Fruit fly (Drosophila melanogaster) whole organism, embryonic: ENCODE results near the gene CG15818.

ENCODE experiments used
- CG10431 ChIP-seq: fragments of 200-800 bp; sonication (Bioruptor generic); optimal IDR thresholded peaks from 3 replicates; lab custom pipeline; 2018; ENCODE audit warnings: missing biosample characterization, mild to moderate bottlenecking, missing genetic modification characterization
- CG10654 ChIP-seq: fragments of 200-800 bp; sonication (Bioruptor generic); optimal IDR thresholded peaks from 2 replicates; lab custom pipeline; 2016; ENCODE audit warnings: missing biosample characterization, missing genetic modification characterization
- CG12155 ChIP-seq: fragments of 200-800 bp; sonication (Bioruptor generic); optimal IDR thresholded peaks from 3 replicates; lab custom pipeline; 2016; ENCODE audit warnings: missing biosample characterization, missing genetic modification characterization
- CG12391 ChIP-seq: fragments of 200-800 bp; sonication (Bioruptor generic); optimal IDR thresholded peaks from 3 replicates; lab custom pipeline; 2018; ENCODE audit warnings: missing biosample characterization, mild to moderate bottlenecking, missing genetic modification characterization, moderate library complexity
- CG13123 ChIP-seq: fragments of 200-800 bp; sonication (Bioruptor generic); optimal IDR thresholded peaks from 2 replicates; lab custom pipeline; 2016; ENCODE audit warnings: missing biosample characterization, missing genetic modification characterization
- CG13424 ChIP-seq: fragments of 200-800 bp; sonication (Bioruptor generic); optimal IDR thresholded peaks from 2 replicates; lab custom pipeline; 2019; ENCODE audit warnings: missing biosample characterization, mild to moderate bottlenecking, missing genetic modification characterization, moderate library complexity
- CG15269 ChIP-seq: fragments of 200-800 bp; sonication (Bioruptor generic); optimal IDR thresholded peaks from 2 replicates; lab custom pipeline; 2018; ENCODE audit warnings: missing biosample characterization, mild to moderate bottlenecking, missing genetic modification characterization, moderate library complexity
- CG17328 ChIP-seq: fragments of 200-800 bp; sonication (Bioruptor generic); IDR thresholded peaks from 2 replicates; pipeline ENCODE4 v1.3.6; 2022; ENCODE audit warnings: missing biosample characterization, missing genetic modification characterization
- CG2120 ChIP-seq: fragments of 200-800 bp; sonication (Bioruptor generic); optimal IDR thresholded peaks from 3 replicates; lab custom pipeline; 2016; ENCODE audit warnings: missing biosample characterization, missing genetic modification characterization
- CG2678 ChIP-seq: fragments of 200-800 bp; sonication (Bioruptor generic); optimal IDR thresholded peaks from 3 replicates; lab custom pipeline; 2019; ENCODE audit warnings: missing biosample characterization, mild to moderate bottlenecking, missing genetic modification characterization, moderate library complexity
- CG30403 ChIP-seq: fragments of 200-800 bp; sonication (Bioruptor generic); optimal IDR thresholded peaks from 3 replicates; lab custom pipeline; 2016; ENCODE audit warnings: missing biosample characterization, missing genetic modification characterization
- CG42726 ChIP-seq: fragments of 200-800 bp; sonication (Bioruptor generic); IDR thresholded peaks from 2 replicates; pipeline ENCODE4 v1.3.6; 2022; ENCODE audit warnings: missing biosample characterization, missing genetic modification characterization; ENCODE audit not compliant: partially characterized antibody
- CG7556 ChIP-seq: fragments of 200-800 bp; sonication (Bioruptor generic); optimal IDR thresholded peaks from 2 replicates; lab custom pipeline; 2017; ENCODE audit warnings: missing biosample characterization, mild to moderate bottlenecking, missing genetic modification characterization
- CG7839 ChIP-seq: fragments of 200-800 bp; sonication (Bioruptor generic); optimal IDR thresholded peaks from 3 replicates; lab custom pipeline; 2018; ENCODE audit warnings: missing biosample characterization, mild to moderate bottlenecking, missing genetic modification characterization, moderate library complexity
- CG7928 ChIP-seq: fragments of 200-800 bp; sonication (Bioruptor generic); optimal IDR thresholded peaks from 2 replicates; lab custom pipeline; 2017; ENCODE audit warnings: missing biosample characterization, mild to moderate bottlenecking, missing genetic modification characterization
- CG8290 ChIP-seq, 3 experiments: fragments of 200-800 bp; sonication (Bioruptor generic); optimal IDR thresholded peaks; 2 replicates each; lab custom pipeline; 2016 to 2019; ENCODE audit warnings: missing biosample characterization in 3 of 3, missing genetic modification characterization in 3 of 3, mild to moderate bottlenecking in 2 of 3, moderate library complexity in 1 of 3
- CG8359 ChIP-seq: fragments of 200-800 bp; sonication (Bioruptor generic); optimal IDR thresholded peaks from 2 replicates; lab custom pipeline; 2017; ENCODE audit warnings: missing biosample characterization, mild to moderate bottlenecking, missing genetic modification characterization, borderline replicate concordance
- CG8478 ChIP-seq: fragments of >200 bp; optimal IDR thresholded peaks from 2 replicates; lab custom pipeline; 2018
- CTCF ChIP-seq: fragments of 200-800 bp; sonication (Bioruptor generic); optimal IDR thresholded peaks from 2 replicates; lab custom pipeline; 2017; ENCODE audit warnings: missing biosample characterization, mild to moderate bottlenecking, missing genetic modification characterization, moderate library complexity
- Dek ChIP-seq: fragments of 200-800 bp; sonication (Bioruptor generic); optimal IDR thresholded peaks from 3 replicates; lab custom pipeline; 2019; ENCODE audit warnings: missing biosample characterization, mild to moderate bottlenecking, missing genetic modification characterization, moderate library complexity
- Ets65A ChIP-seq: fragments of 200-800 bp; sonication (Bioruptor generic); peaks from one replicate; lab custom pipeline; 2016; ENCODE audit warnings: missing biosample characterization, missing genetic modification characterization
- Fer3 ChIP-seq: fragments of 200-800 bp; sonication (Bioruptor generic); optimal IDR thresholded peaks from 2 replicates; lab custom pipeline; 2018; ENCODE audit warnings: missing biosample characterization, mild to moderate bottlenecking, missing genetic modification characterization, moderate library complexity
- HLH3B ChIP-seq: fragments of 200-800 bp; sonication (Bioruptor generic); IDR thresholded peaks from 2 replicates; pipeline ENCODE4 v1.3.6; 2022; ENCODE audit warnings: missing biosample characterization, missing genetic modification characterization
- Hey ChIP-seq: fragments of 200-800 bp; sonication (Bioruptor generic); optimal IDR thresholded peaks from 3 replicates; lab custom pipeline; 2018; ENCODE audit warnings: missing biosample characterization, mild to moderate bottlenecking, missing genetic modification characterization
- Hr78 ChIP-seq, 2 experiments: fragments of 200-800 bp in 1 of 2; fragments of >200 bp in 1 of 2; sonication (Bioruptor generic) in 1 of 2; optimal IDR thresholded peaks; 2 replicates each; lab custom pipeline; 2017 to 2019; ENCODE audit warnings: missing biosample characterization in 2 of 2, missing genetic modification characterization in 2 of 2, mild to moderate bottlenecking in 1 of 2, moderate library complexity in 1 of 2
- Med ChIP-seq: fragments of 200-800 bp; sonication (Bioruptor generic); peaks from one replicate; lab custom pipeline; 2016; ENCODE audit warnings: missing biosample characterization, missing genetic modification characterization, mild to moderate bottlenecking, inconsistent platforms, moderate library complexity
- Nf-YB ChIP-seq: fragments of 200-800 bp; sonication (Bioruptor generic); optimal IDR thresholded peaks from 3 replicates; lab custom pipeline; 2019; ENCODE audit warnings: missing biosample characterization, mild to moderate bottlenecking, missing genetic modification characterization, moderate library complexity
- Pdp1 ChIP-seq, 2 experiments: fragments of 200-800 bp; sonication (Bioruptor generic); optimal IDR thresholded peaks; 3 replicates each; lab custom pipeline; 2016; ENCODE audit warnings: missing biosample characterization in 2 of 2, missing genetic modification characterization in 2 of 2, mild to moderate bottlenecking in 1 of 2, moderate library complexity in 1 of 2
- Ptx1 ChIP-seq: fragments of 200-800 bp; sonication (Bioruptor generic); IDR thresholded peaks from 2 replicates; pipeline ENCODE4 v1.3.6; 2022; ENCODE audit warnings: missing biosample characterization, missing genetic modification characterization
- Ssrp ChIP-seq: fragments of 200-800 bp; sonication (Bioruptor generic); optimal IDR thresholded peaks from 2 replicates; lab custom pipeline; 2018; ENCODE audit warnings: missing biosample characterization, mild to moderate bottlenecking, missing genetic modification characterization, moderate library complexity
- bsh ChIP-seq, 2 experiments: fragments of 200-800 bp; sonication (Bioruptor generic); optimal IDR thresholded peaks; 2 replicates each; lab custom pipeline; 2017 to 2018; ENCODE audit warnings: mild to moderate bottlenecking in 2 of 2, missing biosample characterization in 2 of 2, missing genetic modification characterization in 2 of 2, moderate library complexity in 1 of 2
- btn ChIP-seq: fragments of 200-800 bp; sonication (Bioruptor generic); optimal IDR thresholded peaks from 2 replicates; lab custom pipeline; 2016; ENCODE audit warnings: missing biosample characterization, missing genetic modification characterization
- ci ChIP-seq: fragments of 200-800 bp; sonication (Bioruptor generic); IDR thresholded peaks from 3 replicates; pipeline ENCODE4 v1.3.6; 2022; ENCODE audit warnings: missing biosample characterization, missing genetic modification characterization
- crol ChIP-seq: fragments of 200-800 bp; sonication (Bioruptor generic); IDR thresholded peaks from 2 replicates; pipeline ENCODE4 v1.3.6; 2022; ENCODE audit warnings: missing biosample characterization, missing genetic modification characterization
- en ChIP-seq: fragments of 200-800 bp; sonication (Bioruptor generic); optimal IDR thresholded peaks from 2 replicates; lab custom pipeline; 2016; ENCODE audit warnings: missing biosample characterization, missing genetic modification characterization
- kni ChIP-seq: fragments of 200-800 bp; sonication (Bioruptor generic); optimal IDR thresholded peaks from 3 replicates; lab custom pipeline; 2017; ENCODE audit warnings: mild to moderate bottlenecking, missing biosample characterization, missing genetic modification reagents, missing genetic modification characterization
- lab ChIP-seq: fragments of 200-800 bp; sonication (Bioruptor generic); optimal IDR thresholded peaks from 3 replicates; lab custom pipeline; 2017; ENCODE audit warnings: missing biosample characterization, missing genetic modification characterization, mild to moderate bottlenecking, moderate library complexity, missing genetic modification reagents
- lilli ChIP-seq: fragments of 200-800 bp; sonication (Bioruptor generic); optimal IDR thresholded peaks from 3 replicates; lab custom pipeline; 2016; ENCODE audit warnings: missing biosample characterization, missing genetic modification characterization
- nom ChIP-seq: fragments of 200-800 bp; sonication (Bioruptor generic); optimal IDR thresholded peaks from 2 replicates; lab custom pipeline; 2017; ENCODE audit warnings: missing biosample characterization, missing genetic modification characterization, mild to moderate bottlenecking, moderate library complexity, missing genetic modification reagents
- onecut ChIP-seq: fragments of 200-800 bp; sonication (Bioruptor generic); IDR thresholded peaks from 2 replicates; pipeline ENCODE4 v1.3.6; 2022; ENCODE audit warnings: missing biosample characterization, missing genetic modification characterization
- repo ChIP-seq: fragments of 200-800 bp; sonication (Bioruptor generic); optimal IDR thresholded peaks from 2 replicates; lab custom pipeline; 2016; ENCODE audit warnings: missing biosample characterization, missing genetic modification characterization
- sens ChIP-seq: fragments of 200-800 bp; sonication (Bioruptor generic); peaks from one replicate; lab custom pipeline; 2016; ENCODE audit warnings: missing biosample characterization, missing genetic modification characterization
- sens-2 ChIP-seq: fragments of 200-800 bp; sonication (Bioruptor generic); IDR thresholded peaks from 2 replicates; pipeline ENCODE4 v1.3.6; 2022; ENCODE audit warnings: missing biosample characterization, missing genetic modification characterization
- slbo ChIP-seq: fragments of 200-800 bp; sonication (Bioruptor generic); IDR thresholded peaks from 2 replicates; pipeline ENCODE4 v1.3.6; 2022; ENCODE audit warnings: missing biosample characterization, missing genetic modification characterization
- wek ChIP-seq: fragments of 200-800 bp; sonication (Bioruptor generic); optimal IDR thresholded peaks from 3 replicates; lab custom pipeline; 2018; ENCODE audit warnings: missing biosample characterization, mild to moderate bottlenecking, missing genetic modification characterization, moderate library complexity
- zen2 ChIP-seq: fragments of 200-800 bp; sonication (Bioruptor generic); IDR thresholded peaks from 3 replicates; pipeline ENCODE4 v1.3.6; 2022; ENCODE audit warnings: missing biosample characterization, missing genetic modification characterization; ENCODE audit not compliant: partially characterized antibody
- zfh1 ChIP-seq: fragments of 200-800 bp; sonication (Bioruptor generic); IDR thresholded peaks from 3 replicates; pipeline ENCODE4 v1.3.6; 2022; ENCODE audit warnings: missing biosample characterization, missing genetic modification characterization

The CG15818 gene

DNA sequence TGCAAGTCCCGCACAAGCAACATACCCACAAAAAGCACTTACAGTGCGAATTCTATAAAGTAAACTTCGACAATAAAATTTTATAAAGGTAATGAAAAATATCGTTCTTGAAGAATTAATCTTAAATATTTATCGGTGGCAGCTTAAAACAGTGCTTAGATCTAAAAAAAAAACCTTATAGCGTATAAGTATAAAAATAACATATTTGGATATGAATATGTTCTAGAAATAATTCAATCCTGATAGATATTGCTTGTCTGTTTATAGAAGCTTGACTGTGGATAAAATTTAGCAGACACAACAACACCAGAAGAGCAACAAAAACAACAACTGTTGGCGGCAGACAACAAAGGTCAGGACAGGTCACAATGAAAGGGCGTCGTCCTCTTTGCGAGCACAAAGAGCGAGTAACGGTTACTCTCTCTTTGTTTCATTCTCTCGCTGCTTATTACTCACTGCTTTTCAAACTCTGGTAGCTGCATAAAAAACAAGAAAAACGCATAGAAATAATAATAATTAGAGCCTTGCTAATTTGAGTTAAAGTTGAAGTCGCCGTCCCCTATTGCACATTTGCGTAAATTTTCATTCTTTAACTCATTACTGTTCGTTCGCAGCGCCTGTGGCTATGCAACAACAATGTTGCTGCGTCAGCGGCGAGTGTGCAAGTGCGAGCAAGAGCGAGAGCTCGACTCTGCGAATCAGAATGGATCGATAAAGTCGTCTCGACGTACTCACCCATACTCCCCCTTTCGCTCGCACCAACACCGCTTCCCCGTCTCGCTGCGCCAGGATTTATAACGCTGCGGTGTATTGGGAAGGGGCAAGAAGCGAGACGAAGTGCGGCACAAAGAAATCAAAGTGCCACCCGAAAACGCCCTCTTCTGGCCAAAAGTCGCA is 8.9 kb downstream of the CG15818 start (continued):
- peak; percentile 16 for TF ChIP-seq nom (GFP tag; lab: Kevin White, UChicago)
- peak; percentile 17 for TF ChIP-seq Ssrp (tag; lab: Kevin White, UChicago)
- TF ChIP-seq Hr78 (GFP tag; optimal IDR thresholded peaks at IDR 0.05; lab: Kevin White, UChicago), result peak in 1 of 2 experiments; percentile 19
- TF ChIP-seq Fer3 (tag; lab: Kevin White, UChicago), result peak; percentile 32
- TF ChIP-seq CG7928 (GFP tag; lab: Kevin White, UChicago), result no peak
- peak; percentile 22 for TF ChIP-seq lab
- TF ChIP-seq onecut (GFP tag; lab: Robert Waterston, UW), result peak; percentile 99
- TF ChIP-seq Nf-YB (GFP tag; lab: Kevin White, UChicago), result peak; percentile 53
- TF ChIP-seq lilli, result peak; percentile 18
- TF ChIP-seq Hey (tag; lab: Kevin White, UChicago), result no peak
- no peak for TF ChIP-seq btn (GFP tag; lab: Kevin White, UChicago)
- no peak for TF ChIP-seq Pdp1 (GFP tag; optimal IDR thresholded peaks at IDR 0.05; lab: Kevin White, UChicago)
- TF ChIP-seq Ets65A (GFP tag; lab: Kevin White, UChicago), result peak; percentile 27
- TF ChIP-seq CG10654 (GFP tag; lab: Kevin White, UChicago), result no peak
- peak; percentile 89 for TF ChIP-seq CTCF (GFP tag; lab: Kevin White, UChicago)
- TF ChIP-seq CG7839 (tag; lab: Kevin White, UChicago), result peak; percentile 38
- peak; percentile 70 for TF ChIP-seq sens
- TF ChIP-seq HLH3B (GFP tag; lab: Robert Waterston, UW), result 0 out of 2 replicates have a peak, but pooled peaks have one; percentile 9
- peak; percentile 96 for TF ChIP-seq CG8290 (GFP tag; optimal IDR thresholded peaks at IDR 0.05; lab: Kevin White, UChicago)
- TF ChIP-seq CG8290 (tag; optimal IDR thresholded peaks at IDR 0.05; lab: Kevin White, UChicago), result peak; percentile 41 to 69
- no peak for TF ChIP-seq repo (GFP tag; lab: Kevin White, UChicago)
- peak; percentile 41; the same call in 1 of the 2 replicates for TF ChIP-seq sens-2 (GFP tag; lab: Robert Waterston, UW)
- peak; percentile 48 for TF ChIP-seq CG7556 (GFP tag; lab: Kevin White, UChicago)
- peak; percentile 18; the same call in 1 of the 2 replicates for TF ChIP-seq CG42726 (GFP tag; lab: Robert Waterston, UW)
- no peak for TF ChIP-seq zfh1
- peak; percentile 22 for TF ChIP-seq CG30403 (GFP tag; lab: Kevin White, UChicago)
- TF ChIP-seq Dek (tag; lab: Kevin White, UChicago), result peak; percentile 13
- peak; percentile 93 for TF ChIP-seq CG12155 (GFP tag; lab: Kevin White, UChicago)
- peak; percentile 48 for TF ChIP-seq CG13424 (tag; lab: Kevin White, UChicago)
- TF ChIP-seq zen2 (GFP tag; lab: Robert Waterston, UW), result 0 out of 3 replicates have a peak, but pooled peaks have one; percentile 35
- 0 out of 3 replicates have a peak, but pooled peaks have one; percentile 50 for TF ChIP-seq ci (GFP tag; lab: Robert Waterston, UW)
- TF ChIP-seq CG2678 (tag; lab: Kevin White, UChicago), result peak; percentile 56
- peak; percentile 68 for TF ChIP-seq CG2120 (GFP tag; lab: Kevin White, UChicago)
- TF ChIP-seq CG10431 (GFP tag; lab: Kevin White, UChicago), result no peak
- TF ChIP-seq Med (GFP tag; lab: Kevin White, UChicago), result peak; percentile 81
- no peak for TF ChIP-seq CG8478 (lab: Kevin White, UChicago)
- no peak for TF ChIP-seq CG13123 (GFP tag; lab: Kevin White, UChicago)
- TF ChIP-seq slbo (GFP tag; lab: Robert Waterston, UW), result 0 out of 2 replicates have a peak, but pooled peaks have one; percentile 35
- no peak for TF ChIP-seq en (GFP tag; lab: Kevin White, UChicago)
- TF ChIP-seq Ptx1 (GFP tag; lab: Robert Waterston, UW), result 0 out of 2 replicates have a peak, but pooled peaks have one; percentile 34
- TF ChIP-seq CG12391 (tag; lab: Kevin White, UChicago), result peak; percentile 17
- no peak for TF ChIP-seq wek (GFP tag; lab: Kevin White, UChicago)
- TF ChIP-seq CG8359 (GFP tag; lab: Kevin White, UChicago), result no peak
- TF ChIP-seq CG15269 (tag; lab: Kevin White, UChicago), result peak; percentile 48
- no peak for TF ChIP-seq kni (GFP tag; lab: Kevin White, UChicago)
- TF ChIP-seq CG17328 (GFP tag; lab: Robert Waterston, UW), result 0 out of 2 replicates have a peak, but pooled peaks have one; percentile 4
- peak; percentile 81 for TF ChIP-seq crol (GFP tag; lab: Robert Waterston, UW)
- peak in 1 of 2 experiments; percentile 43 for TF ChIP-seq bsh (GFP tag; optimal IDR thresholded peaks at IDR 0.05; lab: Kevin White, UChicago)
